Worm (Caenorhabditis elegans) whole organism, early embryonic: ENCODE measurements around the gene C07E3.3.
A peak's percentile ranks its signal among the peaks of the same experiment; 100 is the strongest.

Experiments
- ama-1 ChIP-seq: fragments of 150-350 bp; optimal IDR thresholded peaks from 2 replicates; lab custom pipeline; 2014
- ets-7 ChIP-seq: sonication (generic microtip); optimal IDR thresholded peaks from 2 replicates; lab custom pipeline; 2016; ENCODE audit warnings: missing genotype, missing genetic modification characterization, missing compliant biosample characterization
- hmg-4 ChIP-seq: fragments of 200-800 bp; sonication (Bioruptor generic); optimal IDR thresholded peaks from 2 replicates; lab custom pipeline; 2018; ENCODE audit warnings: mild to moderate bottlenecking, missing genetic modification characterization, missing compliant biosample characterization
- scrt-1 ChIP-seq: fragments of 200-800 bp; sonication (Bioruptor generic); IDR thresholded peaks from 2 replicates; pipeline ENCODE4 v1.3.6; 2022; ENCODE audit warnings: missing genetic modification characterization, missing compliant biosample characterization
- tbx-37 ChIP-seq: fragments of 200-800 bp; sonication (Bioruptor generic); conservative IDR thresholded peaks from 2 replicates; pipeline ENCODE4 v1.3.6; 2022; ENCODE audit warnings: missing genetic modification reagents, missing genetic modification characterization, missing compliant biosample characterization

ce11 chrII:10388041-10388706 lies 30.9 kb upstream of the C07E3.3 start:
- TF ChIP-seq scrt-1 (GFP tag; lab: Robert Waterston, UW) (0 out of 2 replicates have a peak, but pooled peaks have one; percentile 25), hmg-4 (GFP tag; lab: Kevin White, UChicago) (peak; percentile 20), ama-1 (lab: Kevin White, UChicago) (no peak), ets-7 (tag; lab: Kevin White, UChicago) (no peak), tbx-37 (GFP tag; lab: Robert Waterston, UW) (no peak)
